Worm (Caenorhabditis elegans): ENCODE data around the gene vav-1.

The vav-1 gene

ce11 chrX:9237708-9238107 lies 5.8 kb upstream of the vav-1 start (continued):
- TF ChIP-seq bed-1 (GFP tag; IDR thresholded peaks at IDR 0.05) (no peak), F23B12.7 (tag; optimal IDR thresholded peaks at IDR 0.05; ENCODE audit: insufficient read depth) (no peak), F57A8.1 (GFP tag; optimal IDR thresholded peaks at IDR 0.05) (no peak), lin-35 (GFP tag; optimal IDR thresholded peaks at IDR 0.05) (no peak), bed-2 (GFP tag; IDR thresholded peaks at IDR 0.05) (no peak), ama-1 (optimal IDR thresholded peaks at IDR 0.05) (no peak), ama-1 (GFP tag; optimal IDR thresholded peaks at IDR 0.05) (peak in 1 of 2 experiments; percentile 48), ekl-4 (GFP tag; IDR thresholded peaks at IDR 0.05) (no peak; the same call in 1 of the 2 replicates), egl-18 (GFP tag; IDR thresholded peaks at IDR 0.05) (no peak), hlh-12 (tag; optimal IDR thresholded peaks at IDR 0.05) (no peak), let-526 (GFP tag; IDR thresholded peaks at IDR 0.05) (no peak), him-1 (tag; optimal IDR thresholded peaks at IDR 0.05) (peak; percentile 80), snpc-1.1 (tag; optimal IDR thresholded peaks at IDR 0.05; ENCODE audit: insufficient read depth) (peak; percentile 10), ztf-22 (GFP tag; optimal IDR thresholded peaks at IDR 0.05) (no peak), B0336.3 (GFP tag; IDR thresholded peaks at IDR 0.05) (no peak), Y79H2A.3 (GFP tag; conservative IDR thresholded peaks at IDR 0.05) (no peak), ccch-3 (GFP tag; optimal IDR thresholded peaks at IDR 0.05) (no peak), egrh-3 (GFP tag; IDR thresholded peaks at IDR 0.05) (no peak), F10E7.11 (tag; optimal IDR thresholded peaks at IDR 0.05) (no peak), mes-4 (tag; optimal IDR thresholded peaks at IDR 0.05) (peak; percentile 82), Y67H2A.10 (GFP tag; conservative IDR thresholded peaks at IDR 0.05) (no peak), akir-1 (GFP tag; optimal IDR thresholded peaks at IDR 0.05) (no peak), unc-130 (GFP tag; optimal IDR thresholded peaks at IDR 0.05) (no peak), repo-1 (tag; optimal IDR thresholded peaks at IDR 0.05) (no peak), pbrm-1 (GFP tag; IDR thresholded peaks at IDR 0.05) (peak; percentile 60; the same call in 1 of the 2 replicates), let-607 (tag; optimal IDR thresholded peaks at IDR 0.05) (peak in 1 of 2 experiments; percentile 6), F52B5.7 (tag; optimal IDR thresholded peaks at IDR 0.05) (no peak), nhr-27 (tag; optimal IDR thresholded peaks at IDR 0.05) (no peak), ztf-3 (GFP tag; optimal IDR thresholded peaks at IDR 0.05) (no peak), ets-4 (GFP tag; optimal IDR thresholded peaks at IDR 0.05) (no peak), tlf-1 (GFP tag; optimal IDR thresholded peaks at IDR 0.05) (no peak), dpl-1 (GFP tag; optimal IDR thresholded peaks at IDR 0.05) (no peak), rcor-1 (GFP tag; IDR thresholded peaks at IDR 0.05) (peak; percentile 53), lin-26 (GFP tag; IDR thresholded peaks at IDR 0.05) (peak; percentile 94), B0035.1 (tag; optimal IDR thresholded peaks at IDR 0.05) (peak; percentile 45), attf-6 (GFP tag; IDR thresholded peaks at IDR 0.05) (peak; percentile 61; the same call in 1 of the 2 replicates), hmg-1.2 (GFP tag; IDR thresholded peaks at IDR 0.05) (peak; percentile 63), Y53F4B.3 (GFP tag; IDR thresholded peaks at IDR 0.05) (no peak), nhr-90 (tag; optimal IDR thresholded peaks at IDR 0.05) (peak; percentile 80), nfya-2 (GFP tag; IDR thresholded peaks at IDR 0.05) (no peak), zim-3 (tag; optimal IDR thresholded peaks at IDR 0.05) (peak; percentile 37), F33H1.4 (GFP tag; IDR thresholded peaks at IDR 0.05) (no peak), hrde-1 (tag; optimal IDR thresholded peaks at IDR 0.05; ENCODE audit: borderline replicate concordance) (peak; percentile 59), lag-1 (GFP tag; IDR thresholded peaks at IDR 0.05) (no peak), gei-17 (GFP tag; optimal IDR thresholded peaks at IDR 0.05) (no peak), B0261.1 (tag; optimal IDR thresholded peaks at IDR 0.05) (peak; percentile 78), ceh-40 (GFP tag; IDR thresholded peaks at IDR 0.05) (0 out of 2 replicates have a peak, but pooled peaks have one; percentile 44), lsl-1 (GFP tag; optimal IDR thresholded peaks at IDR 0.05) (no peak), tbp1 (GFP tag; optimal IDR thresholded peaks at IDR 0.05) (peak; percentile 86)

Data from whole organism, young adult.